Worm (Caenorhabditis elegans) whole organism, L3 larva: ENCODE results near the gene C52E2.4.

ENCODE experiments used
- elt-2 ChIP-seq: sonication (generic microtip); optimal IDR thresholded peaks from 2 replicates; lab custom pipeline; 2016; ENCODE audit warnings: missing genetic modification reagents, mild to moderate bottlenecking, missing genetic modification characterization, missing compliant biosample characterization
- mml-1 ChIP-seq: fragments of 150-350 bp; sonication (generic microtip); optimal IDR thresholded peaks from 3 replicates; lab custom pipeline; 2014; ENCODE audit warnings: missing biosample characterization, missing genetic modification characterization
- pha-4 ChIP-seq: fragments of 150-350 bp; optimal IDR thresholded peaks from 2 replicates; lab custom pipeline; 2014; ENCODE audit warnings: missing biosample characterization, missing genetic modification reagents, missing genetic modification characterization

DNA sequence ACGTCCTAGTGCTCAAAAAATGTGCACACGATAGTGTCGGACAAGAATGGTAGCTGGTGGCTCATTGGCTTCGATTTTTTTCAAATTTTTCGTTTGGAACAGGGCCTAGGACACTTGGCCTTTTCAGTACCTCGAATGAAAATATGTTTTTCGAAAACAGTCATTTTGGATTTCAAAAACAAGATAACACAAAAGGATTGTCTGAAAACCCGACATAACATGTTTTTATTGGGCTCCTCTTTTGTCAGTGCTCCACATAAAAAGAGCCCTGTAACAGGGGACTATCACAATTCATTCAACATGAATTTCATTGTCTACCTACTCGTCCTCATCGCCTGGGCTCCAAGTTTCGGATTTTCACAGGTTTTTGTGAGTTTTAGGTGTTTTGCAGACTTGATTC lies 21.3 kb downstream of the C52E2.4 start, which contains the start of gene C16C4.17:
- TF ChIP-seq elt-2 = no peak
- no peak for TF ChIP-seq pha-4
- no peak for TF ChIP-seq mml-1
